Fruit fly (Drosophila melanogaster) whole organism, embryonic: ENCODE data around the gene CG4332.

Source experiments
- ATbp ChIP-seq: fragments of 200-800 bp; sonication (Bioruptor generic); optimal IDR thresholded peaks from 2 replicates; lab custom pipeline; 2017; ENCODE audit warnings: missing biosample characterization, mild to moderate bottlenecking, missing genetic modification characterization, missing genetic modification reagents
- Adf1 ChIP-seq: fragments of 200-800 bp; sonication (Bioruptor generic); IDR thresholded peaks from 2 replicates; pipeline ENCODE4 v1.3.6; 2022; ENCODE audit warnings: missing biosample characterization, missing genetic modification characterization
- C15 ChIP-seq: fragments of 200-800 bp; sonication (Bioruptor generic); IDR thresholded peaks from 3 replicates; pipeline ENCODE4 v1.3.6; 2022; ENCODE audit warnings: missing biosample characterization, missing genetic modification characterization
- CG10147 ChIP-seq: fragments of 200-800 bp; sonication (Bioruptor generic); optimal IDR thresholded peaks from 2 replicates; lab custom pipeline; 2019; ENCODE audit warnings: missing biosample characterization, mild to moderate bottlenecking, missing genetic modification characterization, moderate library complexity
- CG10979 ChIP-seq: fragments of 200-800 bp; sonication (Bioruptor generic); optimal IDR thresholded peaks from 2 replicates; lab custom pipeline; 2018; ENCODE audit warnings: missing biosample characterization, mild to moderate bottlenecking, missing genetic modification characterization, moderate library complexity
- CG12219 ChIP-seq: fragments of 200-800 bp; sonication (Bioruptor generic); optimal IDR thresholded peaks from 3 replicates; lab custom pipeline; 2018; ENCODE audit warnings: missing biosample characterization, mild to moderate bottlenecking, missing genetic modification characterization
- CG13287 ChIP-seq: fragments of 200-800 bp; sonication (Bioruptor generic); IDR thresholded peaks from 2 replicates; pipeline ENCODE4 v1.3.6; 2022; ENCODE audit warnings: missing biosample characterization, missing genetic modification characterization; ENCODE audit not compliant: partially characterized antibody
- CG13624 ChIP-seq: fragments of 200-800 bp; sonication (Bioruptor generic); optimal IDR thresholded peaks from 2 replicates; lab custom pipeline; 2016; ENCODE audit warnings: missing biosample characterization, missing genetic modification characterization
- CG13775 ChIP-seq: fragments of 200-800 bp; sonication (Bioruptor generic); optimal IDR thresholded peaks from 3 replicates; lab custom pipeline; 2017; ENCODE audit warnings: missing biosample characterization, mild to moderate bottlenecking, missing genetic modification characterization
- CG15514 ChIP-seq: fragments of 200-800 bp; sonication (Bioruptor generic); optimal IDR thresholded peaks from 3 replicates; lab custom pipeline; 2017; ENCODE audit warnings: missing biosample characterization, missing genetic modification characterization, mild to moderate bottlenecking, moderate library complexity, missing genetic modification reagents
- CG16779 ChIP-seq: fragments of 200-800 bp; sonication (Bioruptor generic); IDR thresholded peaks from 2 replicates; pipeline ENCODE4 v1.3.6; 2022; ENCODE audit warnings: missing biosample characterization, missing genetic modification characterization
- CG2875 ChIP-seq: fragments of 200-800 bp; sonication (Bioruptor generic); optimal IDR thresholded peaks from 2 replicates; lab custom pipeline; 2017; ENCODE audit warnings: missing biosample characterization, mild to moderate bottlenecking, missing genetic modification characterization, missing genetic modification reagents
- CG2889 ChIP-seq: fragments of 200-800 bp; sonication (Bioruptor generic); IDR thresholded peaks from 3 replicates; pipeline ENCODE4 v1.3.6; 2022; ENCODE audit warnings: missing biosample characterization, missing genetic modification characterization
- CG42726 ChIP-seq: fragments of 200-800 bp; sonication (Bioruptor generic); IDR thresholded peaks from 2 replicates; pipeline ENCODE4 v1.3.6; 2022; ENCODE audit warnings: missing biosample characterization, missing genetic modification characterization; ENCODE audit not compliant: partially characterized antibody
- CG4424 ChIP-seq: fragments of 200-800 bp; sonication (Bioruptor generic); optimal IDR thresholded peaks from 3 replicates; lab custom pipeline; 2016; ENCODE audit warnings: missing biosample characterization, missing genetic modification characterization
- CG6689 ChIP-seq: fragments of 200-800 bp; sonication (Bioruptor generic); IDR thresholded peaks from 2 replicates; pipeline ENCODE4 v1.3.6; 2022; ENCODE audit warnings: missing biosample characterization, missing genetic modification characterization
- CG7271 ChIP-seq: fragments of 200-800 bp; sonication (Bioruptor generic); optimal IDR thresholded peaks from 2 replicates; lab custom pipeline; 2018; ENCODE audit warnings: missing biosample characterization, mild to moderate bottlenecking, missing genetic modification characterization, moderate library complexity
- CG7839 ChIP-seq: fragments of 200-800 bp; sonication (Bioruptor generic); optimal IDR thresholded peaks from 3 replicates; lab custom pipeline; 2018; ENCODE audit warnings: missing biosample characterization, mild to moderate bottlenecking, missing genetic modification characterization, moderate library complexity
- CG7928 ChIP-seq: fragments of 200-800 bp; sonication (Bioruptor generic); optimal IDR thresholded peaks from 2 replicates; lab custom pipeline; 2017; ENCODE audit warnings: missing biosample characterization, mild to moderate bottlenecking, missing genetic modification characterization
- CHES-1-like ChIP-seq: fragments of 200-800 bp; sonication (Bioruptor generic); optimal IDR thresholded peaks from 2 replicates; lab custom pipeline; 2016; ENCODE audit warnings: missing biosample characterization, missing genetic modification characterization
- CTCF ChIP-seq: fragments of 200-800 bp; sonication (Bioruptor generic); optimal IDR thresholded peaks from 2 replicates; lab custom pipeline; 2017; ENCODE audit warnings: missing biosample characterization, mild to moderate bottlenecking, missing genetic modification characterization, moderate library complexity
- CoRest ChIP-seq: fragments of 200-800 bp; sonication (Bioruptor generic); optimal IDR thresholded peaks from 3 replicates; lab custom pipeline; 2018; ENCODE audit warnings: missing biosample characterization, mild to moderate bottlenecking, missing genetic modification characterization, moderate library complexity
- Deaf1 ChIP-seq: fragments of 200-800 bp; optimal IDR thresholded peaks from 3 replicates; lab custom pipeline; 2019; ENCODE audit warnings: missing biosample characterization, mild to moderate bottlenecking, missing genetic modification characterization, moderate library complexity
- Hr3 ChIP-seq: fragments of 200-800 bp; sonication (Bioruptor generic); optimal IDR thresholded peaks from 3 replicates; lab custom pipeline; 2016; ENCODE audit warnings: missing biosample characterization, missing genetic modification characterization
- NC2α ChIP-seq: fragments of 200-800 bp; sonication (Bioruptor generic); optimal IDR thresholded peaks from 2 replicates; lab custom pipeline; 2016; ENCODE audit warnings: missing biosample characterization, missing genetic modification characterization
- Nf-YA ChIP-seq: fragments of 200-800 bp; sonication (Bioruptor generic); IDR thresholded peaks from 2 replicates; pipeline ENCODE4 v1.3.6; 2022; ENCODE audit warnings: missing biosample characterization, missing genetic modification characterization
- Nf-YB ChIP-seq: fragments of 200-800 bp; sonication (Bioruptor generic); optimal IDR thresholded peaks from 3 replicates; lab custom pipeline; 2019; ENCODE audit warnings: missing biosample characterization, mild to moderate bottlenecking, missing genetic modification characterization, moderate library complexity
- PHDP ChIP-seq: fragments of 200-800 bp; sonication (Bioruptor generic); optimal IDR thresholded peaks from 3 replicates; lab custom pipeline; 2018; ENCODE audit warnings: missing biosample characterization, mild to moderate bottlenecking, missing genetic modification characterization, moderate library complexity
- Rx ChIP-seq: fragments of 200-800 bp; sonication (Bioruptor generic); IDR thresholded peaks from 2 replicates; pipeline ENCODE4 v1.3.6; 2022; ENCODE audit warnings: missing biosample characterization, missing genetic modification characterization
- TFAM ChIP-seq: fragments of 200-800 bp; sonication (Bioruptor generic); optimal IDR thresholded peaks from 2 replicates; lab custom pipeline; 2017; ENCODE audit warnings: missing biosample characterization, missing genetic modification characterization, inconsistent platforms
- bbx ChIP-seq: fragments of 200-800 bp; sonication (Bioruptor generic); IDR thresholded peaks from 2 replicates; pipeline ENCODE4 v1.3.6; 2022; ENCODE audit warnings: missing biosample characterization, missing genetic modification characterization; ENCODE audit not compliant: partially characterized antibody
- crc ChIP-seq: fragments of 200-800 bp; sonication (Bioruptor generic); optimal IDR thresholded peaks from 2 replicates; lab custom pipeline; 2016; ENCODE audit warnings: missing biosample characterization, missing genetic modification characterization
- esg ChIP-seq: fragments of 200-800 bp; sonication (Bioruptor generic); conservative IDR thresholded peaks from 2 replicates; pipeline ENCODE4 v1.3.6; 2022; ENCODE audit warnings: missing biosample characterization, missing genetic modification characterization
- fd3F ChIP-seq: fragments of 200-800 bp; sonication (Bioruptor generic); optimal IDR thresholded peaks from 2 replicates; lab custom pipeline; 2018; ENCODE audit warnings: missing biosample characterization, mild to moderate bottlenecking, missing genetic modification characterization, moderate library complexity
- grn ChIP-seq: fragments of 200-800 bp; sonication (Bioruptor generic); optimal IDR thresholded peaks from 3 replicates; lab custom pipeline; 2017; ENCODE audit warnings: missing biosample characterization, missing genetic modification characterization
- hkb ChIP-seq, 2 experiments: fragments of 200-800 bp in 1 of 2; fragments of >200 bp in 1 of 2; sonication (Bioruptor generic) in 1 of 2; IDR thresholded peaks in 1 of 2; optimal IDR thresholded peaks in 1 of 2; 2 replicates each; pipeline versions ENCODE4 v1.3.6 to Lab custom; 2017 to 2022; ENCODE audit warnings: missing biosample characterization in 1 of 2, missing genetic modification characterization in 1 of 2
- kay ChIP-seq: fragments of 200-800 bp; sonication (Bioruptor generic); optimal IDR thresholded peaks from 2 replicates; lab custom pipeline; 2016; ENCODE audit warnings: missing biosample characterization, missing genetic modification characterization
- lbe ChIP-seq: fragments of 200-800 bp; sonication (Bioruptor generic); optimal IDR thresholded peaks from 2 replicates; lab custom pipeline; 2016; ENCODE audit warnings: missing biosample characterization, mild to moderate bottlenecking, missing genetic modification characterization
- mirr ChIP-seq: fragments of 200-800 bp; sonication (Bioruptor generic); optimal IDR thresholded peaks from 3 replicates; lab custom pipeline; 2018; ENCODE audit warnings: missing biosample characterization, mild to moderate bottlenecking, missing genetic modification characterization
- mld ChIP-seq: fragments of 200-800 bp; sonication (Bioruptor generic); IDR thresholded peaks from 3 replicates; pipeline ENCODE4 v1.3.6; 2022; ENCODE audit warnings: missing biosample characterization, missing genetic modification characterization; ENCODE audit not compliant: partially characterized antibody
- nerfin-2 ChIP-seq: fragments of 200-800 bp; sonication (Bioruptor generic); IDR thresholded peaks from 2 replicates; pipeline ENCODE4 v1.3.6; 2022; ENCODE audit warnings: missing biosample characterization, missing genetic modification characterization; ENCODE audit not compliant: partially characterized antibody
- pum ChIP-seq: fragments of 200-800 bp; sonication (Bioruptor generic); optimal IDR thresholded peaks from 2 replicates; lab custom pipeline; 2016; ENCODE audit warnings: missing biosample characterization, missing genetic modification characterization
- row ChIP-seq: fragments of 200-800 bp; sonication (Bioruptor generic); IDR thresholded peaks from 3 replicates; pipeline ENCODE4 v1.3.6; 2022; ENCODE audit warnings: missing biosample characterization, missing genetic modification characterization
- run ChIP-seq: fragments of 200-800 bp; sonication (Bioruptor generic); optimal IDR thresholded peaks from 3 replicates; lab custom pipeline; 2018; ENCODE audit warnings: missing biosample characterization, mild to moderate bottlenecking, missing genetic modification characterization
- so ChIP-seq: fragments of 200-800 bp; sonication (Bioruptor generic); IDR thresholded peaks from 3 replicates; pipeline ENCODE4 v1.3.6; 2022; ENCODE audit warnings: missing biosample characterization, missing genetic modification characterization
- tap ChIP-seq: fragments of 200-800 bp; optimal IDR thresholded peaks from 3 replicates; lab custom pipeline; 2019; ENCODE audit warnings: missing biosample characterization, mild to moderate bottlenecking, missing genetic modification characterization, moderate library complexity
- tin ChIP-seq: fragments of 200-800 bp; sonication (Bioruptor generic); optimal IDR thresholded peaks from 3 replicates; lab custom pipeline; 2016; ENCODE audit warnings: missing biosample characterization, missing genetic modification characterization
- tup ChIP-seq: fragments of 200-800 bp; sonication (Bioruptor generic); optimal IDR thresholded peaks from 2 replicates; lab custom pipeline; 2016; ENCODE audit warnings: missing biosample characterization, mild to moderate bottlenecking, missing genetic modification characterization, moderate library complexity
- tx ChIP-seq: fragments of 200-800 bp; sonication (Bioruptor generic); optimal IDR thresholded peaks from 2 replicates; lab custom pipeline; 2016; ENCODE audit warnings: missing biosample characterization, missing genetic modification characterization
- zen2 ChIP-seq: fragments of 200-800 bp; sonication (Bioruptor generic); IDR thresholded peaks from 3 replicates; pipeline ENCODE4 v1.3.6; 2022; ENCODE audit warnings: missing biosample characterization, missing genetic modification characterization; ENCODE audit not compliant: partially characterized antibody

The CG4332 gene

dm6 chrX:13159481-13159880 lies 4.6 kb downstream of the CG4332 start, which contains the start of the genes Bap60 and CG12096 (continued):
- peak; percentile 51 for TF ChIP-seq CG4424 (GFP tag; lab: Kevin White, UChicago)
- no peak for TF ChIP-seq ATbp
- TF ChIP-seq hkb (optimal IDR thresholded peaks at IDR 0.05; lab: Kevin White, UChicago): peak; percentile 31
- no peak for TF ChIP-seq hkb (GFP tag; IDR thresholded peaks at IDR 0.05; lab: Robert Waterston, UW)
- TF ChIP-seq C15 (GFP tag; lab: Robert Waterston, UW): no peak
- TF ChIP-seq mld: peak; percentile 88; the same call in 2 of the 3 replicates
- TF ChIP-seq TFAM (GFP tag; lab: Kevin White, UChicago): no peak
- peak; percentile 64 for TF ChIP-seq tin
- no peak for TF ChIP-seq Deaf1
- peak; percentile 79 for TF ChIP-seq CG10147
- TF ChIP-seq CoRest: peak; percentile 90
- TF ChIP-seq CG6689 (GFP tag; lab: Robert Waterston, UW): peak; percentile 68
- peak; percentile 84 for TF ChIP-seq nerfin-2 (GFP tag; lab: Robert Waterston, UW)
- no peak for TF ChIP-seq CG7271 (tag; lab: Kevin White, UChicago)
- TF ChIP-seq run: no peak
- peak; percentile 35 for TF ChIP-seq kay (GFP tag; lab: Kevin White, UChicago)
- no peak for TF ChIP-seq CG16779 (GFP tag; lab: Robert Waterston, UW)
- no peak for TF ChIP-seq tap (tag; lab: Kevin White, UChicago)
- TF ChIP-seq row: peak; percentile 93
- TF ChIP-seq pum (GFP tag; lab: Kevin White, UChicago): peak; percentile 81
- no peak for TF ChIP-seq NC2α (GFP tag; lab: Kevin White, UChicago)
- 0 out of 2 replicates have a peak, but pooled peaks have one; percentile 15 for TF ChIP-seq Adf1 (GFP tag; lab: Robert Waterston, UW)
- TF ChIP-seq mirr (GFP tag; lab: Kevin White, UChicago): peak; percentile 38
- TF ChIP-seq tx (GFP tag; lab: Kevin White, UChicago): peak; percentile 69
- TF ChIP-seq CG42726 (GFP tag; lab: Robert Waterston, UW): peak; percentile 43
- no peak for TF ChIP-seq Nf-YA (GFP tag; lab: Robert Waterston, UW)
- 0 out of 3 replicates have a peak, but pooled peaks have one; percentile 46 for TF ChIP-seq CG2889 (GFP tag; lab: Robert Waterston, UW)
- TF ChIP-seq crc: peak; percentile 44
- peak; percentile 82 for TF ChIP-seq CG13775 (GFP tag; lab: Kevin White, UChicago)
- 0 out of 3 replicates have a peak, but pooled peaks have one; percentile 59 for TF ChIP-seq zen2
- peak; percentile 49 for TF ChIP-seq tup (GFP tag; lab: Kevin White, UChicago)
- peak; percentile 69 for TF ChIP-seq PHDP (tag; lab: Kevin White, UChicago)
- TF ChIP-seq CG13624 (GFP tag; lab: Kevin White, UChicago): peak; percentile 83
- TF ChIP-seq CG13287 (GFP tag; lab: Robert Waterston, UW): peak; percentile 95
- peak; percentile 75 for TF ChIP-seq bbx (GFP tag; lab: Robert Waterston, UW)
- peak; percentile 70 for TF ChIP-seq Hr3
- TF ChIP-seq so: no peak
- no peak for TF ChIP-seq grn
- TF ChIP-seq CTCF (GFP tag; lab: Kevin White, UChicago): peak; percentile 32
- peak; percentile 51 for TF ChIP-seq fd3F (GFP tag; lab: Kevin White, UChicago)
- peak; percentile 45 for TF ChIP-seq Nf-YB (GFP tag; lab: Kevin White, UChicago)
- TF ChIP-seq CHES-1-like (GFP tag; lab: Kevin White, UChicago): peak; percentile 90
- TF ChIP-seq CG2875: no peak
- peak; percentile 35 for TF ChIP-seq CG12219 (GFP tag; lab: Kevin White, UChicago)
- TF ChIP-seq CG7839: peak; percentile 80
- no peak for TF ChIP-seq lbe (GFP tag; lab: Kevin White, UChicago)
- peak; percentile 98 for TF ChIP-seq CG7928 (GFP tag; lab: Kevin White, UChicago)
- TF ChIP-seq CG15514 (GFP tag; lab: Kevin White, UChicago): peak; percentile 68
- peak; percentile 68 for TF ChIP-seq CG10979 (tag; lab: Kevin White, UChicago)
- TF ChIP-seq Rx: no peak
- peak; percentile 65 for TF ChIP-seq esg
